Fruit fly (Drosophila melanogaster) whole organism, embryonic: Measurements from ENCODE around the gene CG14174.

Experiments used
- Antp ChIP-seq: fragments of 200-800 bp; sonication (Bioruptor generic); optimal IDR thresholded peaks from 3 replicates; lab custom pipeline; 2016; ENCODE audit warnings: missing biosample characterization, missing genetic modification characterization
- Atf-2 ChIP-seq: fragments of 200-800 bp; sonication (Bioruptor generic); optimal IDR thresholded peaks from 2 replicates; lab custom pipeline; 2016; ENCODE audit warnings: missing biosample characterization, missing genetic modification characterization
- B-H1 ChIP-seq: fragments of 200-800 bp; sonication (Bioruptor generic); IDR thresholded peaks from 3 replicates; pipeline ENCODE4 v1.3.6; 2022; ENCODE audit warnings: missing biosample characterization, missing genetic modification characterization
- B-H2 ChIP-seq: fragments of 200-800 bp; sonication (Bioruptor generic); optimal IDR thresholded peaks from 2 replicates; lab custom pipeline; 2018; ENCODE audit warnings: missing biosample characterization, mild to moderate bottlenecking, missing genetic modification characterization
- CG1024 ChIP-seq: fragments of 200-800 bp; sonication (Bioruptor generic); IDR thresholded peaks from 2 replicates; pipeline ENCODE4 v1.3.6; 2022; ENCODE audit warnings: missing biosample characterization, missing genetic modification characterization
- CG11723 ChIP-seq: fragments of 200-800 bp; sonication (Bioruptor generic); optimal IDR thresholded peaks from 2 replicates; lab custom pipeline; 2017; ENCODE audit warnings: missing biosample characterization, mild to moderate bottlenecking, missing genetic modification characterization
- CG1233 ChIP-seq: fragments of 200-800 bp; sonication (Bioruptor generic); optimal IDR thresholded peaks from 4 replicates; lab custom pipeline; 2018; ENCODE audit warnings: missing biosample characterization, mild to moderate bottlenecking, missing genetic modification characterization
- CG13287 ChIP-seq: fragments of 200-800 bp; sonication (Bioruptor generic); IDR thresholded peaks from 2 replicates; pipeline ENCODE4 v1.3.6; 2022; ENCODE audit warnings: missing biosample characterization, missing genetic modification characterization; ENCODE audit not compliant: partially characterized antibody
- CG14014 ChIP-seq: fragments of 200-800 bp; sonication (Bioruptor generic); IDR thresholded peaks from 2 replicates; pipeline ENCODE4 v1.3.6; 2022; ENCODE audit warnings: missing biosample characterization, missing genetic modification characterization
- CG15479 ChIP-seq: fragments of 200-800 bp; sonication (Bioruptor generic); optimal IDR thresholded peaks from 3 replicates; lab custom pipeline; 2019; ENCODE audit warnings: missing biosample characterization, mild to moderate bottlenecking, missing genetic modification characterization, moderate library complexity
- CG16813 ChIP-seq: fragments of 200-800 bp; sonication (Bioruptor generic); IDR thresholded peaks from 3 replicates; pipeline ENCODE4 v1.3.6; 2022; ENCODE audit warnings: missing biosample characterization, missing genetic modification characterization; ENCODE audit not compliant: partially characterized antibody
- CG1832 ChIP-seq: fragments of 200-800 bp; sonication (Bioruptor generic); optimal IDR thresholded peaks from 2 replicates; lab custom pipeline; 2017; ENCODE audit warnings: missing biosample characterization, mild to moderate bottlenecking, missing genetic modification characterization, inconsistent platforms
- CG2199 ChIP-seq: fragments of 200-800 bp; sonication (Bioruptor generic); IDR thresholded peaks from 3 replicates; pipeline ENCODE4 v1.3.6; 2022; ENCODE audit warnings: missing biosample characterization, missing genetic modification characterization
- CG2202 ChIP-seq: fragments of 200-800 bp; sonication (Bioruptor generic); optimal IDR thresholded peaks from 2 replicates; lab custom pipeline; 2018; ENCODE audit warnings: missing biosample characterization, mild to moderate bottlenecking, missing genetic modification characterization
- CG3163 ChIP-seq: fragments of 200-800 bp; sonication (Bioruptor generic); optimal IDR thresholded peaks from 3 replicates; lab custom pipeline; 2016; ENCODE audit warnings: missing biosample characterization, missing genetic modification characterization
- CG4328 ChIP-seq: fragments of 200-800 bp; sonication (Bioruptor generic); optimal IDR thresholded peaks from 3 replicates; lab custom pipeline; 2017; ENCODE audit warnings: missing biosample characterization, missing genetic modification reagents, missing genetic modification characterization
- CG4617 ChIP-seq: fragments of 200-800 bp; sonication (Bioruptor generic); optimal IDR thresholded peaks from 3 replicates; lab custom pipeline; 2016; ENCODE audit warnings: missing biosample characterization, missing genetic modification characterization, borderline replicate concordance
- CG4730 ChIP-seq: fragments of 200-800 bp; sonication (Bioruptor generic); IDR thresholded peaks from 2 replicates; pipeline ENCODE4 v1.3.6; 2022; ENCODE audit warnings: missing biosample characterization, missing genetic modification characterization
- CG9876 ChIP-seq: fragments of 200-800 bp; sonication (Bioruptor generic); optimal IDR thresholded peaks from 2 replicates; lab custom pipeline; 2016; ENCODE audit warnings: missing biosample characterization, missing genetic modification characterization
- Elba2 ChIP-seq: fragments of 200-800 bp; sonication (Bioruptor generic); optimal IDR thresholded peaks from 3 replicates; lab custom pipeline; 2016; ENCODE audit warnings: missing biosample characterization, missing genetic modification characterization
- Ets65A ChIP-seq: fragments of 200-800 bp; sonication (Bioruptor generic); peaks from one replicate; lab custom pipeline; 2016; ENCODE audit warnings: missing biosample characterization, missing genetic modification characterization
- Fer3 ChIP-seq: fragments of 200-800 bp; sonication (Bioruptor generic); optimal IDR thresholded peaks from 2 replicates; lab custom pipeline; 2018; ENCODE audit warnings: missing biosample characterization, mild to moderate bottlenecking, missing genetic modification characterization, moderate library complexity
- GATAe ChIP-seq: fragments of 200-800 bp; sonication (Bioruptor generic); conservative IDR thresholded peaks from 2 replicates; pipeline ENCODE4 v1.3.6; 2022; ENCODE audit warnings: missing biosample characterization, missing genetic modification characterization
- H15 ChIP-seq: fragments of 200-800 bp; sonication (Bioruptor generic); IDR thresholded peaks from 3 replicates; pipeline ENCODE4 v1.3.6; 2022; ENCODE audit warnings: missing biosample characterization, missing genetic modification characterization
- Hr3 ChIP-seq: fragments of 200-800 bp; sonication (Bioruptor generic); optimal IDR thresholded peaks from 3 replicates; lab custom pipeline; 2016; ENCODE audit warnings: missing biosample characterization, missing genetic modification characterization
- Med ChIP-seq: fragments of 200-800 bp; sonication (Bioruptor generic); peaks from one replicate; lab custom pipeline; 2016; ENCODE audit warnings: missing biosample characterization, missing genetic modification characterization, mild to moderate bottlenecking, inconsistent platforms, moderate library complexity
- Mes4 ChIP-seq: fragments of 200-800 bp; sonication (Bioruptor generic); optimal IDR thresholded peaks from 2 replicates; lab custom pipeline; 2016; ENCODE audit warnings: missing biosample characterization, missing genetic modification characterization
- Nf-YA ChIP-seq: fragments of 200-800 bp; sonication (Bioruptor generic); IDR thresholded peaks from 2 replicates; pipeline ENCODE4 v1.3.6; 2022; ENCODE audit warnings: missing biosample characterization, missing genetic modification characterization
- Scr ChIP-seq: fragments of 200-800 bp; sonication (Bioruptor generic); IDR thresholded peaks from 2 replicates; pipeline ENCODE4 v1.3.6; 2022; ENCODE audit warnings: missing biosample characterization, missing genetic modification characterization; ENCODE audit not compliant: partially characterized antibody
- Sry-δ ChIP-seq: fragments of 200-800 bp; sonication (Bioruptor generic); optimal IDR thresholded peaks from 2 replicates; lab custom pipeline; 2016; ENCODE audit warnings: missing biosample characterization, missing genetic modification characterization
- Ssrp ChIP-seq: fragments of 200-800 bp; sonication (Bioruptor generic); optimal IDR thresholded peaks from 2 replicates; lab custom pipeline; 2018; ENCODE audit warnings: missing biosample characterization, mild to moderate bottlenecking, missing genetic modification characterization, moderate library complexity
- bbx ChIP-seq: fragments of 200-800 bp; sonication (Bioruptor generic); IDR thresholded peaks from 2 replicates; pipeline ENCODE4 v1.3.6; 2022; ENCODE audit warnings: missing biosample characterization, missing genetic modification characterization; ENCODE audit not compliant: partially characterized antibody
- chm ChIP-seq: fragments of 200-800 bp; sonication (Bioruptor generic); IDR thresholded peaks from 2 replicates; pipeline ENCODE4 v1.3.6; 2022; ENCODE audit warnings: missing biosample characterization, missing genetic modification characterization
- dmrt11E ChIP-seq: fragments of 200-800 bp; sonication (Bioruptor generic); optimal IDR thresholded peaks from 3 replicates; lab custom pipeline; 2018; ENCODE audit warnings: missing biosample characterization, mild to moderate bottlenecking, missing genetic modification characterization, moderate library complexity
- dmrt99B ChIP-seq: fragments of 200-800 bp; sonication (Bioruptor generic); optimal IDR thresholded peaks from 2 replicates; lab custom pipeline; 2018; ENCODE audit warnings: missing biosample characterization, mild to moderate bottlenecking, missing genetic modification characterization, moderate library complexity
- dysf ChIP-seq: fragments of 200-800 bp; sonication (Bioruptor generic); IDR thresholded peaks from 3 replicates; pipeline ENCODE4 v1.3.6; 2022; ENCODE audit warnings: missing biosample characterization, missing genetic modification characterization
- fd3F ChIP-seq: fragments of 200-800 bp; sonication (Bioruptor generic); optimal IDR thresholded peaks from 2 replicates; lab custom pipeline; 2018; ENCODE audit warnings: missing biosample characterization, mild to moderate bottlenecking, missing genetic modification characterization, moderate library complexity
- gcm2 ChIP-seq: fragments of 200-800 bp; sonication (Bioruptor generic); optimal IDR thresholded peaks from 2 replicates; lab custom pipeline; 2016; ENCODE audit warnings: missing biosample characterization, missing genetic modification characterization
- her ChIP-seq: fragments of 200-800 bp; sonication (Bioruptor generic); optimal IDR thresholded peaks from 2 replicates; lab custom pipeline; 2016; ENCODE audit warnings: missing biosample characterization, missing genetic modification characterization
- insv ChIP-seq, 2 experiments: fragments of 200-800 bp; sonication (Bioruptor generic); optimal IDR thresholded peaks; 3 replicates each; lab custom pipeline; 2016 to 2018; ENCODE audit warnings: missing biosample characterization in 2 of 2, missing genetic modification characterization in 2 of 2
- lmd ChIP-seq: fragments of 200-800 bp; sonication (Bioruptor generic); IDR thresholded peaks from 2 replicates; pipeline ENCODE4 v1.3.6; 2022; ENCODE audit warnings: missing biosample characterization, missing genetic modification characterization
- onecut ChIP-seq: fragments of 200-800 bp; sonication (Bioruptor generic); IDR thresholded peaks from 2 replicates; pipeline ENCODE4 v1.3.6; 2022; ENCODE audit warnings: missing biosample characterization, missing genetic modification characterization
- org-1 ChIP-seq: fragments of 200-800 bp; sonication (Bioruptor generic); optimal IDR thresholded peaks from 2 replicates; lab custom pipeline; 2017; ENCODE audit warnings: missing biosample characterization, missing genetic modification characterization
- otp ChIP-seq: fragments of 200-800 bp; sonication (Bioruptor generic); IDR thresholded peaks from 3 replicates; pipeline ENCODE4, ENCODE4 v1.3.6; 2022; ENCODE audit warnings: missing biosample characterization, missing genetic modification characterization
- rib ChIP-seq: fragments of 200-800 bp; sonication (Bioruptor generic); IDR thresholded peaks from 2 replicates; pipeline ENCODE4 v1.3.6; 2022; ENCODE audit warnings: missing biosample characterization, missing genetic modification characterization
- stc ChIP-seq: fragments of 200-800 bp; sonication (Bioruptor generic); IDR thresholded peaks from 2 replicates; pipeline ENCODE4 v1.3.6; 2022; ENCODE audit warnings: missing biosample characterization, missing genetic modification characterization
- tap ChIP-seq: fragments of 200-800 bp; optimal IDR thresholded peaks from 3 replicates; lab custom pipeline; 2019; ENCODE audit warnings: missing biosample characterization, mild to moderate bottlenecking, missing genetic modification characterization, moderate library complexity
- tup ChIP-seq: fragments of 200-800 bp; sonication (Bioruptor generic); optimal IDR thresholded peaks from 2 replicates; lab custom pipeline; 2016; ENCODE audit warnings: missing biosample characterization, mild to moderate bottlenecking, missing genetic modification characterization, moderate library complexity
- zfh1 ChIP-seq: fragments of 200-800 bp; sonication (Bioruptor generic); IDR thresholded peaks from 3 replicates; pipeline ENCODE4 v1.3.6; 2022; ENCODE audit warnings: missing biosample characterization, missing genetic modification characterization

The CG14174 gene

dm6 chr3L:9713828-9714536, 5.1 kb upstream of the CG14174 start, which contains the start of gene vsg (continued):
- no peak; the same call in 1 of the 2 replicates for TF ChIP-seq CG1024 (GFP tag; lab: Robert Waterston, UW)
- peak; percentile 66 for TF ChIP-seq Fer3 (tag; lab: Kevin White, UChicago)
- peak; percentile 5; the same call in 1 of the 3 replicates for TF ChIP-seq zfh1 (GFP tag; lab: Robert Waterston, UW)
- no peak for TF ChIP-seq otp (GFP tag; lab: Robert Waterston, UW)
- peak; percentile 35 for TF ChIP-seq Antp (GFP tag; lab: Kevin White, UChicago)
- peak; percentile 65 for TF ChIP-seq Sry-δ (GFP tag; lab: Kevin White, UChicago)
- TF ChIP-seq her, result peak; percentile 45
- no peak for TF ChIP-seq CG9876 (GFP tag; lab: Kevin White, UChicago)
- peak; percentile 35; the same call in 1 of the 2 replicates for TF ChIP-seq Nf-YA (GFP tag; lab: Robert Waterston, UW)
- TF ChIP-seq tup (GFP tag; lab: Kevin White, UChicago), result no peak
- TF ChIP-seq Ets65A, result peak; percentile 95
- peak; percentile 57; the same call in 1 of the 2 replicates for TF ChIP-seq CG4730 (GFP tag; lab: Robert Waterston, UW)
- TF ChIP-seq CG14014 (GFP tag; lab: Robert Waterston, UW), result peak; percentile 66; the same call in 1 of the 2 replicates
- TF ChIP-seq dysf, result peak; percentile 78
- peak; percentile 66 for TF ChIP-seq gcm2 (GFP tag; lab: Kevin White, UChicago)
- TF ChIP-seq H15 (GFP tag; lab: Robert Waterston, UW), result peak; percentile 59; the same call in 2 of the 3 replicates
- TF ChIP-seq tap (tag; lab: Kevin White, UChicago), result peak; percentile 68
- peak; percentile 21; the same call in 1 of the 2 replicates for TF ChIP-seq onecut (GFP tag; lab: Robert Waterston, UW)
- TF ChIP-seq Ssrp (tag; lab: Kevin White, UChicago), result peak; percentile 86
- no peak for TF ChIP-seq CG3163
- TF ChIP-seq rib, result no peak
- no peak for TF ChIP-seq CG15479 (GFP tag; lab: Kevin White, UChicago)
- TF ChIP-seq B-H2 (GFP tag; lab: Kevin White, UChicago), result peak; percentile 73
- peak; percentile 90 for TF ChIP-seq CG4617 (GFP tag; lab: Kevin White, UChicago)
- TF ChIP-seq org-1 (GFP tag; lab: Kevin White, UChicago), result peak; percentile 39
- TF ChIP-seq B-H1 (GFP tag; lab: Robert Waterston, UW), result no peak; the same call in 2 of the 3 replicates
- TF ChIP-seq bbx, result peak; percentile 96
- peak; percentile 74 for TF ChIP-seq lmd
- peak; percentile 90 for TF ChIP-seq Hr3 (GFP tag; lab: Kevin White, UChicago)
- peak; percentile 36 for TF ChIP-seq CG2202 (tag; lab: Kevin White, UChicago)
- peak; percentile 81 for TF ChIP-seq dmrt99B (tag; lab: Kevin White, UChicago)
- peak; percentile 79 for TF ChIP-seq CG4328 (GFP tag; lab: Kevin White, UChicago)
- TF ChIP-seq stc (GFP tag; lab: Robert Waterston, UW), result peak; percentile 46; the same call in 1 of the 2 replicates
- peak; percentile 74 for TF ChIP-seq fd3F
- TF ChIP-seq CG2199 (GFP tag; lab: Robert Waterston, UW), result 0 out of 3 replicates have a peak, but pooled peaks have one; percentile 29
- peak; percentile 18 for TF ChIP-seq Atf-2 (GFP tag; lab: Kevin White, UChicago)
- peak; percentile 83 for TF ChIP-seq dmrt11E (tag; lab: Kevin White, UChicago)
- peak; percentile 5 for TF ChIP-seq Elba2
- TF ChIP-seq CG16813 (GFP tag; lab: Robert Waterston, UW), result peak; percentile 86
- TF ChIP-seq Med (GFP tag; lab: Kevin White, UChicago), result peak; percentile 89
- peak; percentile 83 for TF ChIP-seq Scr (GFP tag; lab: Robert Waterston, UW)
- TF ChIP-seq CG13287 (GFP tag; lab: Robert Waterston, UW), result peak; percentile 79
- TF ChIP-seq CG1233 (GFP tag; lab: Kevin White, UChicago), result peak; percentile 71
- TF ChIP-seq insv (GFP tag; optimal IDR thresholded peaks at IDR 0.05; lab: Kevin White, UChicago), result peak in 1 of 2 experiments; percentile 61
- peak; percentile 58; the same call in 1 of the 2 replicates for TF ChIP-seq GATAe (GFP tag; lab: Robert Waterston, UW)
- TF ChIP-seq CG11723 (GFP tag; lab: Kevin White, UChicago), result peak; percentile 42
- TF ChIP-seq chm (GFP tag; lab: Robert Waterston, UW), result peak; percentile 52; the same call in 1 of the 2 replicates
- TF ChIP-seq Mes4 (GFP tag; lab: Kevin White, UChicago), result no peak
- TF ChIP-seq CG1832 (GFP tag; lab: Kevin White, UChicago), result no peak
